Worm (Caenorhabditis elegans) whole organism, young adult: Measurements from ENCODE around the gene C38H2.2.
A peak's percentile ranks its signal among the peaks of the same experiment; 100 is the strongest.

ENCODE experiments used
- B0019.2 ChIP-seq: fragments of 200-800 bp; sonication (Bioruptor generic); conservative IDR thresholded peaks from 2 replicates; pipeline ENCODE4 v1.3.6; 2022; ENCODE audit warnings: missing genetic modification reagents, missing genetic modification characterization, missing compliant biosample characterization
- B0336.3 ChIP-seq: fragments of 200-800 bp; sonication (Bioruptor generic); IDR thresholded peaks from 2 replicates; pipeline ENCODE4 v1.3.6; 2022; ENCODE audit warnings: missing genetic modification characterization, missing compliant biosample characterization
- D2030.7 ChIP-seq: fragments of 200-800 bp; sonication (Bioruptor generic); IDR thresholded peaks from 2 replicates; pipeline ENCODE4 v1.3.6; 2022; ENCODE audit warnings: missing genetic modification reagents, missing genetic modification characterization, missing compliant biosample characterization
- F33H1.4 ChIP-seq: fragments of 200-800 bp; sonication (Bioruptor generic); IDR thresholded peaks from 2 replicates; pipeline ENCODE4 v1.3.6; 2022; ENCODE audit warnings: missing genetic modification reagents, missing genetic modification characterization, missing compliant biosample characterization
- F39B2.1 ChIP-seq: fragments of 200-800 bp; sonication (Bioruptor generic); IDR thresholded peaks from 2 replicates; pipeline ENCODE4 v1.3.6; 2022; ENCODE audit warnings: missing genetic modification reagents, missing genetic modification characterization, missing compliant biosample characterization
- F52B5.7 ChIP-seq: sonication (generic microtip); optimal IDR thresholded peaks from 2 replicates; lab custom pipeline; 2016; ENCODE audit warnings: mild to moderate bottlenecking, missing genetic modification characterization, missing compliant biosample characterization
- K11D2.4 ChIP-seq: fragments of 200-800 bp; sonication (Bioruptor generic); IDR thresholded peaks from 2 replicates; pipeline ENCODE4 v1.3.6; 2022; ENCODE audit warnings: missing genetic modification reagents, missing genetic modification characterization, missing compliant biosample characterization
- Y95B8A.8 ChIP-seq: fragments of 200-800 bp; sonication (Bioruptor generic); IDR thresholded peaks from 2 replicates; pipeline ENCODE4 v1.3.6; 2022; ENCODE audit warnings: missing genetic modification reagents, missing genetic modification characterization, missing compliant biosample characterization
- ZK185.1 ChIP-seq: sonication (generic microtip); optimal IDR thresholded peaks from 2 replicates; lab custom pipeline; 2016; ENCODE audit warnings: mild to moderate bottlenecking, missing genetic modification characterization, missing compliant biosample characterization; ENCODE audit not compliant: poor library complexity, severe bottlenecking
- ama-1 ChIP-seq, 3 experiments: fragments of 150-350 bp in 1 of 3; sonication (generic microtip) in 2 of 3; optimal IDR thresholded peaks; 2 replicates each; lab custom pipeline; 2014 to 2018; ENCODE audit warnings: missing biosample characterization in 2 of 3, missing genetic modification characterization in 2 of 3, missing genetic modification reagents in 2 of 3
- aptf-2 ChIP-seq: fragments of 200-800 bp; sonication (Bioruptor generic); conservative IDR thresholded peaks from 2 replicates; pipeline ENCODE4 v1.3.6; 2022; ENCODE audit warnings: missing genetic modification reagents, missing genetic modification characterization, missing compliant biosample characterization
- atf-7 ChIP-seq: sonication (generic microtip); optimal IDR thresholded peaks from 2 replicates; lab custom pipeline; 2017; ENCODE audit warnings: mild to moderate bottlenecking, missing genetic modification characterization, missing compliant biosample characterization
- athp-1 ChIP-seq: sonication (generic microtip); optimal IDR thresholded peaks from 2 replicates; lab custom pipeline; 2017; ENCODE audit warnings: mild to moderate bottlenecking, missing genetic modification characterization, missing compliant biosample characterization
- cebp-1 ChIP-seq, 2 experiments: fragments of 200-800 bp in 1 of 2; sonication (Bioruptor generic) in 1 of 2; sonication (generic microtip) in 1 of 2; IDR thresholded peaks in 1 of 2; optimal IDR thresholded peaks in 1 of 2; 2 replicates each; pipeline versions ENCODE4 v1.3.6 to Lab custom; 2017 to 2022; ENCODE audit warnings: missing compliant biosample characterization in 2 of 2, missing genetic modification characterization in 2 of 2, mild to moderate bottlenecking in 1 of 2, missing genetic modification reagents in 1 of 2, moderate library complexity in 1 of 2
- ceh-27 ChIP-seq: fragments of 200-800 bp; sonication (Bioruptor generic); optimal IDR thresholded peaks from 2 replicates; lab custom pipeline; 2018; ENCODE audit warnings: mild to moderate bottlenecking, missing genetic modification characterization, moderate library complexity, missing compliant biosample characterization
- ceh-91 ChIP-seq: fragments of 200-800 bp; sonication (Bioruptor generic); IDR thresholded peaks from 2 replicates; pipeline ENCODE4 v1.3.6; 2022; ENCODE audit warnings: missing genetic modification reagents, missing genetic modification characterization, missing compliant biosample characterization
- dox-1 ChIP-seq: fragments of 200-800 bp; sonication (Bioruptor generic); IDR thresholded peaks from 2 replicates; pipeline ENCODE4 v1.3.6; 2022; ENCODE audit warnings: missing genetic modification reagents, missing genetic modification characterization, missing compliant biosample characterization
- gei-17 ChIP-seq: fragments of 200-800 bp; sonication (Bioruptor generic); optimal IDR thresholded peaks from 2 replicates; lab custom pipeline; 2018; ENCODE audit warnings: mild to moderate bottlenecking, missing genetic modification characterization, missing compliant biosample characterization
- hlh-12 ChIP-seq: sonication (generic microtip); optimal IDR thresholded peaks from 2 replicates; lab custom pipeline; 2016; ENCODE audit warnings: missing genetic modification characterization, missing compliant biosample characterization
- hlh-26 ChIP-seq: fragments of 200-800 bp; sonication (Bioruptor generic); conservative IDR thresholded peaks from 2 replicates; pipeline ENCODE4 v1.3.6; 2022; ENCODE audit warnings: missing genetic modification reagents, missing genetic modification characterization, missing compliant biosample characterization
- hrde-1 ChIP-seq: sonication (generic microtip); optimal IDR thresholded peaks from 2 replicates; lab custom pipeline; 2016; ENCODE audit warnings: missing genetic modification characterization, mild to moderate bottlenecking, missing compliant biosample characterization, moderate library complexity, missing genotype, missing genetic modification reagents, borderline replicate concordance
- hsf-1 ChIP-seq: fragments of 200-800 bp; sonication (Bioruptor generic); IDR thresholded peaks from 2 replicates; pipeline ENCODE4 v1.3.6; 2022; ENCODE audit warnings: missing genetic modification reagents, missing genetic modification characterization, missing compliant biosample characterization
- let-526 ChIP-seq: fragments of 200-800 bp; sonication (Bioruptor generic); IDR thresholded peaks from 2 replicates; pipeline ENCODE4 v1.3.6; 2022; ENCODE audit warnings: missing genetic modification reagents, missing genetic modification characterization, missing compliant biosample characterization
- lin-54 ChIP-seq: fragments of 200-800 bp; sonication (Bioruptor generic); optimal IDR thresholded peaks from 2 replicates; lab custom pipeline; 2018; ENCODE audit warnings: mild to moderate bottlenecking, missing genetic modification characterization, missing compliant biosample characterization
- lir-1 ChIP-seq: fragments of 200-800 bp; sonication (Bioruptor generic); conservative IDR thresholded peaks from 2 replicates; pipeline ENCODE4 v1.3.6; 2022; ENCODE audit warnings: missing genetic modification reagents, missing genetic modification characterization, missing compliant biosample characterization
- lsl-1 ChIP-seq: fragments of 200-800 bp; sonication (Bioruptor generic); optimal IDR thresholded peaks from 2 replicates; lab custom pipeline; 2018; ENCODE audit warnings: mild to moderate bottlenecking, missing genetic modification characterization, moderate library complexity, missing compliant biosample characterization
- madf-3 ChIP-seq: fragments of 200-800 bp; sonication (Bioruptor generic); IDR thresholded peaks from 2 replicates; pipeline ENCODE4 v1.3.6; 2022; ENCODE audit warnings: missing genetic modification reagents, missing genetic modification characterization, missing compliant biosample characterization
- madf-8 ChIP-seq: fragments of 200-800 bp; sonication (Bioruptor generic); conservative IDR thresholded peaks from 2 replicates; pipeline ENCODE4 v1.3.6; 2022; ENCODE audit warnings: missing genetic modification reagents, missing genetic modification characterization, missing compliant biosample characterization
- nhr-179 ChIP-seq: sonication (generic microtip); optimal IDR thresholded peaks from 2 replicates; lab custom pipeline; 2016; ENCODE audit warnings: mild to moderate bottlenecking, missing genetic modification characterization, missing compliant biosample characterization
- rec-8 ChIP-seq, 2 experiments: sonication (generic microtip); optimal IDR thresholded peaks; 2 replicates each; lab custom pipeline; 2016; ENCODE audit warnings: mild to moderate bottlenecking in 2 of 2, missing genetic modification characterization in 2 of 2, missing genetic modification reagents in 2 of 2, missing genotype in 2 of 2, missing biosample characterization in 1 of 2, missing compliant biosample characterization in 1 of 2, moderate library complexity in 1 of 2
- sea-2 ChIP-seq: fragments of 200-800 bp; sonication (Bioruptor generic); IDR thresholded peaks from 2 replicates; pipeline ENCODE4 v1.3.6; 2022; ENCODE audit warnings: missing genetic modification characterization, missing compliant biosample characterization
- snpc-1.3 ChIP-seq: sonication (generic microtip); optimal IDR thresholded peaks from 2 replicates; lab custom pipeline; 2017; ENCODE audit warnings: missing genetic modification characterization, mild to moderate bottlenecking, missing compliant biosample characterization, antibody characterized with exemption, moderate library complexity, missing genotype, missing genetic modification reagents; ENCODE audit not compliant: insufficient read depth
- tbp1 ChIP-seq: fragments of 200-800 bp; sonication (Bioruptor generic); optimal IDR thresholded peaks from 2 replicates; lab custom pipeline; 2018; ENCODE audit warnings: mild to moderate bottlenecking, missing genetic modification characterization, missing compliant biosample characterization
- tlf-1 ChIP-seq: fragments of 200-800 bp; sonication (Bioruptor generic); optimal IDR thresholded peaks from 2 replicates; lab custom pipeline; 2018; ENCODE audit warnings: mild to moderate bottlenecking, missing genetic modification characterization, missing compliant biosample characterization
- unc-62 ChIP-seq: fragments of 150-350 bp; optimal IDR thresholded peaks from 2 replicates; lab custom pipeline; 2014; ENCODE audit warnings: missing biosample characterization, missing genetic modification reagents, missing genetic modification characterization
- xnd-1 ChIP-seq: sonication (generic microtip); optimal IDR thresholded peaks from 2 replicates; lab custom pipeline; 2016; ENCODE audit warnings: missing genotype, missing genetic modification reagents, missing genetic modification characterization, missing compliant biosample characterization
- zfh-2 ChIP-seq: fragments of 200-800 bp; sonication (Bioruptor generic); conservative IDR thresholded peaks from 2 replicates; pipeline ENCODE4 v1.3.6; 2022; ENCODE audit warnings: missing genetic modification reagents, missing genetic modification characterization, missing compliant biosample characterization
- ztf-25 ChIP-seq: fragments of 200-800 bp; sonication (Bioruptor generic); IDR thresholded peaks from 2 replicates; pipeline ENCODE4 v1.3.6; 2022; ENCODE audit warnings: missing genetic modification reagents, missing genetic modification characterization, missing compliant biosample characterization
- ztf-28 ChIP-seq: fragments of 200-800 bp; sonication (Bioruptor generic); IDR thresholded peaks from 2 replicates; pipeline ENCODE4 v1.3.6; 2022; ENCODE audit warnings: missing genetic modification reagents, missing genetic modification characterization, missing compliant biosample characterization

The C38H2.2 gene

DNA sequence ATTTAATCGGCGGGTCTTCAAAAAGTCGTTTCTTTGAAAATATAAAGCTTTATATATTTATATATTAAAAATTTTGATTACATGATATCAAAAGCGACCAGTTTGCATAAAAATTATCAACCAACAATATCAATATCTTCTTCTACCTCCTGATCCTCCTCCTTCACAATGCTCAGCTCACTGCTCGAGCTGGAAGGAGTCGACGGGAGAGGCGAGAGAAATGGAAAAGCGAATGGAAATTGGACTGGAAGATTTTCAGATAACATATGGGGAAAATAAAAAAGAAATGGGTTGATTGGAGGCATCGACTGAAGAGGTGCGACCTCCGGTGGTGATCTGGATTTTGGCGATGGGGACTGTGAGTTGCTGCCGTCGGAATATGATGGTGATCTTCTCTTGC is 41.6 kb upstream of the C38H2.2 start (continued):
- TF ChIP-seq F52B5.7 (tag; lab: Kevin White, UChicago) (no peak), atf-7 (tag; lab: Kevin White, UChicago) (no peak)

DNA sequence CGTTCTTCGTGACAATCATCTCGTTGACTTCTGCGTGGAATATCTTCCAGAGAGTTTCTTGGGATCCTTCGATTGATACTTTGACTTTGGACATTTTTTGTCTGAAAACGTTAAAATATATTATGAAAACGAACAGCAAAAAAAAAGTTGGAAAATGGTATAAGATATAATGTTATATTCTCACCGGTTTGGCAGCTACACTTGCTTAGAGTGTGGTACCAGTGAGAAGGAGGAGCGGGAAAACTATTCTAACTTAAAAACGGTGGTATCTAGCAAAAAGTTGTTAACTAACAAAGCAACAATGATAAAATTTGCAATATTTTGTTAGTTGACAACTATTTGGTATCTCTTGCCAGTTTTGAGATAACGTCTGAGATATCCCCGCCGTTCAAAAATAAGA is 39.8 kb upstream of the C38H2.2 start, which contains the start of gene tbx-9:
TSS of gene tbx-9 (minus strand) at position 101 of the 400 bp plus-strand sequence.
- TF ChIP-seq ztf-25 (GFP tag; lab: Robert Waterston, UW) (no peak), athp-1 (tag; lab: Kevin White, UChicago) (no peak), hlh-12 (tag; lab: Kevin White, UChicago) (no peak), let-526 (GFP tag; lab: Robert Waterston, UW) (no peak), hlh-26 (no peak), snpc-1.3 (tag; lab: Kevin White, UChicago) (no peak), ztf-28 (GFP tag; lab: Robert Waterston, UW) (no peak), tbp1 (GFP tag; lab: Kevin White, UChicago) (no peak), K11D2.4 (no peak), rec-8 (tag; optimal IDR thresholded peaks at IDR 0.05; lab: Kevin White, UChicago) (no peak), aptf-2 (GFP tag; lab: Robert Waterston, UW) (no peak), lir-1 (GFP tag; lab: Robert Waterston, UW) (no peak), ZK185.1 (tag; lab: Kevin White, UChicago) (no peak), ama-1 (optimal IDR thresholded peaks at IDR 0.05; lab: Kevin White, UChicago) (no peak), ama-1 (GFP tag; optimal IDR thresholded peaks at IDR 0.05; lab: Kevin White, UChicago) (no peak), sea-2 (GFP tag; lab: Robert Waterston, UW) (no peak), gei-17 (GFP tag; lab: Kevin White, UChicago) (no peak)
- TF ChIP-seq, all 124 proteins: peak for 0

DNA sequence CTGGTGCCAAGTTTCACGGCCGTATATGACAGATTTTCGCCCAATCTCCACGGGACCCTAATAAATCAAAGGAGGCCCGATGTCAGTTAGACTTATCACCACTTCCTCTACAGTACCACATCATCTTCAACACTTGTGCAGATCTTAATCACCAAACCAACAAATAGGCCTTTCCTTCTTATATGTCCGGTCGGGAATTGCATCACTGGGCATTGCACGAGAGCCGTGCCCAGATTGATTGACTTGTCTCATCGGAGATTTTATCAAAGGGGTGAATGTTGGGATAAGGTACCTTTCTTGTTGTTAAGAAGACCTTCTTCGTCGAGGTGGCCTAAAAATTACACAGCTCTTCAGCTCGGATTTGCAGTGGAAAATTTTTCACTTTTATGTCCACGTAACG is 36.8 kb upstream of the C38H2.2 start:
- TF ChIP-seq unc-62 (GFP tag; lab: Kevin White, UChicago) (peak; percentile 56), F52B5.7 (tag; lab: Kevin White, UChicago) (no peak)
- TF ChIP-seq, all 124 proteins: peak for 1

DNA sequence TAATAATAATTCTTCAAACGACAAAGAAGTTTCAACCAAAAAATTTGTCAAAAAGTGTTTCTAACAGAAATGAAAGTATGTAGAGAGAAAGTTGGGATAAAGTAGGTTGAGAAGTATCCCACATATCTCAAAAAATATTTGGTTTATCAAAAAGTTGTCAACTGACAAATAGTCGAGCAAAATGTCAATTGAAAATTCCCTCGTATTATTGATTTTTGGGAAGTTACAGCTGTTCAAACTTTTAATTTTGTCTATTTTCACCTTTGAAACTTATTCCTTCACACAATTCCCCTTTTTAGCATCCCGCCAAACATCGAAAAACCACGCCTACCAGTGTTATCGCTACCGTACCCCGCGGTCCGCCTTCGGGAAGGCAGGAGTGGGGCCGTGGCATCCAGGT is 34.5 kb upstream of the C38H2.2 start, which contains the start of gene tbx-8:
TSS of gene tbx-8 (plus strand) at position 301 of the 400 bp plus-strand sequence.
- TF ChIP-seq Y95B8A.8 (GFP tag; lab: Robert Waterston, UW) (no peak), zfh-2 (peak; percentile 46; the same call in 1 of the 2 replicates)

DNA sequence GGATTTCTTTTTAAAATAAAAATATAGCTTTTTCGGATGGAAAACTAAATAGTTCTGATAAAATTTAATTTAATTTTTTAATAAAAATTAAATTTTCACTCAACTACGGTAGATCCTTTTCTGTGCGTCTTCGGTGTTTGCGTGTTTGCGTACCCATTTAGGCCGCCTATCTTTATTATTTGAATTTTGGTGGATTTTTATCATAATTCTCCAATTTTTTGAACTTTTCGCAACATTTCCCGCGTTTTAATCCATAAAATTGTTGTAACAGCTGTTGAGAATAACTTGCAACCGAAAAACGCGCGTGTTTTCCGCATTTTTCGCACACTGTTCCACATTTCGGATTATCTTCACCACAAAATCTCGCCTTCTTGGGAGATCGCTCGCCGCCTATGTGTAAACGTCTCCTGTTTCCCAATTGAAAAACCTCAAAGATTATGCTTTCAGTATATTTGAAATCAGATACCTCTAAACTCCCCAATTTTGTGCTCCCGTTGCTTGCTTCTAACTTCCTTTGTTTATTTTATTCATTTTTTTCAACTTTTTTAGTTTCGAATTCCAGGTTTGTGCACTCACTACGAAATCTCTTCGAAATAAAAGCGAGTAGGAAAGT is 29.9 kb upstream of the C38H2.2 start, which contains the start of gene T07C4.3:
TSS of gene T07C4.3 (plus strand) at position 563 of the 613 bp plus-strand sequence.
- peak; percentile 44 for TF ChIP-seq tlf-1
- no peak for TF ChIP-seq ceh-27 (GFP tag; lab: Kevin White, UChicago)
- TF ChIP-seq F33H1.4 (GFP tag; lab: Robert Waterston, UW): peak; percentile 49; the same call in 1 of the 2 replicates
- peak; percentile 65 for TF ChIP-seq ceh-91 (GFP tag; lab: Robert Waterston, UW)
- TF ChIP-seq B0019.2 (GFP tag; lab: Robert Waterston, UW): peak; percentile 63; the same call in 1 of the 2 replicates
- no peak for TF ChIP-seq madf-3 (GFP tag; lab: Robert Waterston, UW)
- 0 out of 2 replicates have a peak, but pooled peaks have one; percentile 19 for TF ChIP-seq dox-1 (GFP tag; lab: Robert Waterston, UW)
- TF ChIP-seq madf-8 (GFP tag; lab: Robert Waterston, UW): peak; percentile 59
- no peak for TF ChIP-seq nhr-179 (tag; lab: Kevin White, UChicago)
- TF ChIP-seq hrde-1 (tag; lab: Kevin White, UChicago): no peak
- peak; percentile 28 for TF ChIP-seq xnd-1 (tag; lab: Kevin White, UChicago)
- peak; percentile 71 for TF ChIP-seq D2030.7 (GFP tag; lab: Robert Waterston, UW)
- no peak for TF ChIP-seq F39B2.1
- peak; percentile 83 for TF ChIP-seq lsl-1 (GFP tag; lab: Kevin White, UChicago)
- TF ChIP-seq cebp-1 (GFP tag; IDR thresholded peaks at IDR 0.05; lab: Robert Waterston, UW): no peak
- no peak for TF ChIP-seq cebp-1 (tag; optimal IDR thresholded peaks at IDR 0.05; lab: Kevin White, UChicago)
- 0 out of 2 replicates have a peak, but pooled peaks have one; percentile 27 for TF ChIP-seq hsf-1 (GFP tag; lab: Robert Waterston, UW)
- TF ChIP-seq lin-54 (GFP tag; lab: Kevin White, UChicago): peak; percentile 33
- no peak for TF ChIP-seq B0336.3 (GFP tag; lab: Robert Waterston, UW)
- TF ChIP-seq snpc-1.3 (tag; lab: Kevin White, UChicago): no peak
